Fruit fly (Drosophila melanogaster) whole organism, adult: ENCODE data around the gene CG33109.

ENCODE experiments used
- CG11617 ChIP-seq: fragments of 200-800 bp; sonication (Bioruptor generic); optimal IDR thresholded peaks from 2 replicates; lab custom pipeline; 2017; ENCODE audit warnings: mild to moderate bottlenecking, missing biosample characterization, missing genetic modification reagents, missing genetic modification characterization
- CG12768 ChIP-seq: fragments of 200-800 bp; sonication (Bioruptor generic); optimal IDR thresholded peaks from 2 replicates; lab custom pipeline; 2017; ENCODE audit warnings: missing biosample characterization, missing genetic modification characterization, mild to moderate bottlenecking, moderate library complexity, missing genetic modification reagents
- CG14711 ChIP-seq: fragments of 200-800 bp; sonication (Bioruptor generic); optimal IDR thresholded peaks from 2 replicates; lab custom pipeline; 2018; ENCODE audit warnings: missing biosample characterization, mild to moderate bottlenecking, missing genetic modification characterization, moderate library complexity
- CG1620 ChIP-seq: fragments of 200-800 bp; sonication (Bioruptor generic); optimal IDR thresholded peaks from 2 replicates; lab custom pipeline; 2016; ENCODE audit warnings: missing biosample characterization, missing genetic modification characterization
- CG33017 ChIP-seq: fragments of 200-800 bp; sonication (Bioruptor generic); optimal IDR thresholded peaks from 2 replicates; lab custom pipeline; 2018; ENCODE audit warnings: missing biosample characterization, mild to moderate bottlenecking, missing genetic modification characterization, moderate library complexity
- CG5204 ChIP-seq: fragments of 200-800 bp; sonication (Bioruptor generic); optimal IDR thresholded peaks from 2 replicates; lab custom pipeline; 2016; ENCODE audit warnings: missing biosample characterization, missing genetic modification characterization
- CG7045 ChIP-seq: fragments of 200-800 bp; sonication (Bioruptor generic); optimal IDR thresholded peaks from 2 replicates; lab custom pipeline; 2017; ENCODE audit warnings: missing biosample characterization, mild to moderate bottlenecking, missing genetic modification characterization
- CG7101 ChIP-seq: fragments of 200-800 bp; sonication (Bioruptor generic); optimal IDR thresholded peaks from 2 replicates; lab custom pipeline; 2018; ENCODE audit warnings: missing biosample characterization, mild to moderate bottlenecking, missing genetic modification characterization, moderate library complexity
- Clk ChIP-seq: fragments of 200-800 bp; sonication (Bioruptor generic); optimal IDR thresholded peaks from 2 replicates; lab custom pipeline; 2017; ENCODE audit warnings: missing biosample characterization, missing genetic modification characterization
- Crg-1 ChIP-seq: fragments of 200-800 bp; sonication (Bioruptor generic); optimal IDR thresholded peaks from 2 replicates; lab custom pipeline; 2016; ENCODE audit warnings: missing biosample characterization, missing genetic modification characterization
- Hr96 ChIP-seq: fragments of 200-800 bp; sonication (Bioruptor generic); optimal IDR thresholded peaks from 2 replicates; lab custom pipeline; 2016; ENCODE audit warnings: missing biosample characterization, missing genetic modification characterization
- Mnt ChIP-seq: fragments of 200-800 bp; sonication (Bioruptor generic); optimal IDR thresholded peaks from 2 replicates; lab custom pipeline; 2016; ENCODE audit warnings: missing biosample characterization, mild to moderate bottlenecking, missing genetic modification characterization
- cic ChIP-seq: fragments of 200-800 bp; sonication (Bioruptor generic); optimal IDR thresholded peaks from 2 replicates; lab custom pipeline; 2017; ENCODE audit warnings: missing biosample characterization, mild to moderate bottlenecking, missing genetic modification characterization, moderate library complexity
- cnc ChIP-seq, 2 experiments: fragments of >200 bp; optimal IDR thresholded peaks; 2 replicates each; lab custom pipeline; 2017
- kay ChIP-seq: fragments of 200-800 bp; sonication (Bioruptor generic); peaks from one replicate; lab custom pipeline; 2016; ENCODE audit warnings: missing biosample characterization, missing genetic modification characterization, borderline replicate concordance
- ovo ChIP-seq: fragments of 200-800 bp; sonication (Bioruptor generic); optimal IDR thresholded peaks from 2 replicates; lab custom pipeline; 2016; ENCODE audit warnings: missing biosample characterization, missing genetic modification characterization
- pad ChIP-seq: fragments of 200-800 bp; sonication (Bioruptor generic); optimal IDR thresholded peaks from 3 replicates; lab custom pipeline; 2017; ENCODE audit warnings: missing biosample characterization, missing genetic modification characterization, mild to moderate bottlenecking, moderate library complexity, missing genetic modification reagents
- tj ChIP-seq: fragments of 200-800 bp; sonication (Bioruptor generic); optimal IDR thresholded peaks from 3 replicates; lab custom pipeline; 2017; ENCODE audit warnings: missing biosample characterization, mild to moderate bottlenecking, missing genetic modification characterization, moderate library complexity
- toe ChIP-seq: fragments of 200-800 bp; sonication (Bioruptor generic); optimal IDR thresholded peaks from 2 replicates; lab custom pipeline; 2016; ENCODE audit warnings: missing biosample characterization, missing genetic modification characterization

CG33109 gene

dm6 chr3R:14221484-14221883 lies at the start of gene CG33109:
Gene CG33109, minus strand, starts transcription at chr3R:14221584.
- TF ChIP-seq cnc (optimal IDR thresholded peaks at IDR 0.05; lab: Kevin White, UChicago) (no peak), kay (GFP tag; lab: Kevin White, UChicago) (peak; percentile 24), pad (GFP tag; lab: Kevin White, UChicago) (no peak)

dm6 chr3R:14262087-14262486 lies 40.7 kb upstream of the CG33109 start, which contains the start of the genes CG14839 and CG14841:
Gene CG14839, plus strand, starts transcription at chr3R:14262387.
Gene CG14841, minus strand, starts transcription at chr3R:14262418.
- TF ChIP-seq CG7045 (GFP tag; lab: Kevin White, UChicago) (no peak), CG5204 (GFP tag; lab: Kevin White, UChicago) (no peak), pad (GFP tag; lab: Kevin White, UChicago) (no peak), CG33017 (tag; lab: Kevin White, UChicago) (no peak), tj (GFP tag; lab: Kevin White, UChicago) (no peak)

- no peak for TF ChIP-seq pad (GFP tag; lab: Kevin White, UChicago)
- no peak for TF ChIP-seq cic (GFP tag; lab: Kevin White, UChicago)
- TF ChIP-seq Hr96, result no peak
- no peak for TF ChIP-seq ovo (GFP tag; lab: Kevin White, UChicago)
- TF ChIP-seq Clk (GFP tag; lab: Kevin White, UChicago), result no peak
- no peak for TF ChIP-seq CG14711 (tag; lab: Kevin White, UChicago)
- no peak for TF ChIP-seq CG5204 (GFP tag; lab: Kevin White, UChicago)
- no peak for TF ChIP-seq CG7045 (GFP tag; lab: Kevin White, UChicago)
- TF ChIP-seq CG12768, result no peak
Measured at dm6 chr3R:14261113-14261512, 39.7 kb upstream of the CG33109 start, which contains the start of gene CG14840. Gene CG14840, minus strand, starts transcription at chr3R:14261213.

- TF ChIP-seq kay (GFP tag; lab: Kevin White, UChicago) (peak; percentile 27), CG7101 (tag; lab: Kevin White, UChicago) (no peak), tj (GFP tag; lab: Kevin White, UChicago) (no peak), Clk (GFP tag; lab: Kevin White, UChicago) (no peak)
Measured at dm6 chr3R:14259821-14260220, 38.4 kb upstream of the CG33109 start, which contains the start of gene MetRS-m. Gene MetRS-m, minus strand, starts transcription at chr3R:14259991.

dm6 chr3R:14255808-14256207 lies 34.4 kb upstream of the CG33109 start, which contains the start of gene CG43179:
Gene CG43179, plus strand, starts transcription at chr3R:14256108.
- TF ChIP-seq tj (GFP tag; lab: Kevin White, UChicago) (no peak), CG7101 (tag; lab: Kevin White, UChicago) (no peak), CG11617 (no peak), CG33017 (tag; lab: Kevin White, UChicago) (no peak), Clk (GFP tag; lab: Kevin White, UChicago) (no peak)

dm6 chr3R:14245371-14245770 lies 24.0 kb upstream of the CG33109 start, which contains the start of gene CG9616:
Gene CG9616, minus strand, starts transcription at chr3R:14245471.
- TF ChIP-seq Hr96 (no peak), CG12768 (no peak), toe (GFP tag; lab: Kevin White, UChicago) (no peak), kay (GFP tag; lab: Kevin White, UChicago) (no peak), cnc (optimal IDR thresholded peaks at IDR 0.05; lab: Kevin White, UChicago) (no peak), tj (GFP tag; lab: Kevin White, UChicago) (no peak)

dm6 chr3R:14244577-14244976 lies 23.2 kb upstream of the CG33109 start, which contains the start of gene CG43291:
Gene CG43291, minus strand, starts transcription at chr3R:14244677.
- TF ChIP-seq tj (GFP tag; lab: Kevin White, UChicago) (no peak), toe (GFP tag; lab: Kevin White, UChicago) (no peak), cnc (optimal IDR thresholded peaks at IDR 0.05; lab: Kevin White, UChicago) (no peak), Crg-1 (GFP tag; lab: Kevin White, UChicago) (no peak), cic (GFP tag; lab: Kevin White, UChicago) (no peak), CG11617 (no peak), CG7045 (GFP tag; lab: Kevin White, UChicago) (no peak), Mnt (GFP tag; lab: Kevin White, UChicago) (no peak), ovo (GFP tag; lab: Kevin White, UChicago) (no peak), CG5204 (GFP tag; lab: Kevin White, UChicago) (no peak), CG33017 (tag; lab: Kevin White, UChicago) (no peak)

dm6 chr3R:14229045-14229444 lies 7.7 kb upstream of the CG33109 start, which contains the start of gene CG9624:
Gene CG9624, minus strand, starts transcription at chr3R:14229145.
- no peak for TF ChIP-seq kay (GFP tag; lab: Kevin White, UChicago)
- TF ChIP-seq Crg-1 (GFP tag; lab: Kevin White, UChicago), result no peak
- no peak for TF ChIP-seq CG5204 (GFP tag; lab: Kevin White, UChicago)
- no peak for TF ChIP-seq ovo (GFP tag; lab: Kevin White, UChicago)
- TF ChIP-seq Mnt (GFP tag; lab: Kevin White, UChicago), result no peak
- TF ChIP-seq cnc (optimal IDR thresholded peaks at IDR 0.05; lab: Kevin White, UChicago), result no peak
- no peak for TF ChIP-seq CG1620
- no peak for TF ChIP-seq Clk (GFP tag; lab: Kevin White, UChicago)
- no peak for TF ChIP-seq Hr96
- no peak for TF ChIP-seq CG7045 (GFP tag; lab: Kevin White, UChicago)
- no peak for TF ChIP-seq CG14711 (tag; lab: Kevin White, UChicago)
- no peak for TF ChIP-seq pad (GFP tag; lab: Kevin White, UChicago)
- no peak for TF ChIP-seq cic (GFP tag; lab: Kevin White, UChicago)
